Worm (Caenorhabditis elegans) whole organism, L1 larva: Measurements from ENCODE around the gene hsp-3.

ENCODE experiments used
- blmp-1 ChIP-seq: fragments of 150-350 bp; optimal IDR thresholded peaks from 2 replicates; lab custom pipeline; 2014; ENCODE audit warnings: missing biosample characterization, missing genetic modification characterization
- dpl-1 ChIP-seq, 3 experiments: fragments of 150-350 bp in 2 of 3; sonication (generic microtip) in 1 of 3; optimal IDR thresholded peaks; 2 replicates each; lab custom pipeline; 2014 to 2017; ENCODE audit warnings: missing biosample characterization in 3 of 3, missing genetic modification characterization in 3 of 3, missing genetic modification reagents in 3 of 3
- dsc-1 ChIP-seq: sonication (generic microtip); optimal IDR thresholded peaks from 2 replicates; lab custom pipeline; 2016; ENCODE audit warnings: mild to moderate bottlenecking, missing genetic modification characterization, missing compliant biosample characterization
- egl-13 ChIP-seq: sonication (generic microtip); optimal IDR thresholded peaks from 2 replicates; lab custom pipeline; 2016; ENCODE audit warnings: missing genotype, missing genetic modification reagents, missing genetic modification characterization, missing compliant biosample characterization
- irx-1 ChIP-seq: sonication (generic microtip); optimal IDR thresholded peaks from 2 replicates; lab custom pipeline; 2016; ENCODE audit warnings: missing genetic modification characterization, missing compliant biosample characterization
- lin-13 ChIP-seq: fragments of 150-350 bp; optimal IDR thresholded peaks from 2 replicates; lab custom pipeline; 2014; ENCODE audit warnings: missing biosample characterization, missing genetic modification reagents, missing genetic modification characterization
- nhr-12 ChIP-seq: sonication (generic microtip); optimal IDR thresholded peaks from 2 replicates; lab custom pipeline; 2017; ENCODE audit warnings: missing biosample characterization, missing genetic modification characterization
- nhr-28 ChIP-seq: fragments of 150-350 bp; optimal IDR thresholded peaks from 2 replicates; lab custom pipeline; 2014; ENCODE audit warnings: missing biosample characterization, missing genetic modification characterization
- nhr-76 ChIP-seq: sonication (generic microtip); optimal IDR thresholded peaks from 2 replicates; lab custom pipeline; 2017; ENCODE audit warnings: missing biosample characterization, missing genetic modification characterization
- snpc-4 ChIP-seq: fragments of 150-350 bp; optimal IDR thresholded peaks from 2 replicates; lab custom pipeline; 2014; ENCODE audit warnings: missing biosample characterization, missing genetic modification characterization
- swsn-7 ChIP-seq: sonication (generic microtip); optimal IDR thresholded peaks from 2 replicates; lab custom pipeline; 2016; ENCODE audit warnings: missing genetic modification characterization, missing compliant biosample characterization
- unc-130 ChIP-seq: fragments of 150-350 bp; optimal IDR thresholded peaks from 2 replicates; lab custom pipeline; 2017; ENCODE audit warnings: missing biosample characterization, missing genetic modification characterization, inconsistent platforms
- unc-62 ChIP-seq: fragments of 150-350 bp; optimal IDR thresholded peaks from 2 replicates; lab custom pipeline; 2014; ENCODE audit warnings: missing biosample characterization, missing genetic modification reagents, missing genetic modification characterization
- unc-86 ChIP-seq: sonication (generic microtip); optimal IDR thresholded peaks from 2 replicates; lab custom pipeline; 2016; ENCODE audit warnings: missing genetic modification characterization, missing compliant biosample characterization

- TF ChIP-seq unc-62 (GFP tag; lab: Kevin White, UChicago) (no peak), dpl-1 (GFP tag; optimal IDR thresholded peaks at IDR 0.05; lab: Kevin White, UChicago) (no peak), unc-86 (tag; lab: Kevin White, UChicago) (no peak), swsn-7 (tag; lab: Kevin White, UChicago) (no peak), snpc-4 (tag; lab: Kevin White, UChicago) (no peak), nhr-12 (no peak), nhr-28 (tag; lab: Kevin White, UChicago) (no peak), blmp-1 (tag; lab: Kevin White, UChicago) (no peak), unc-130 (no peak), nhr-76 (no peak), dsc-1 (no peak), egl-13 (tag; lab: Kevin White, UChicago) (no peak), irx-1 (tag; lab: Kevin White, UChicago) (no peak), lin-13 (GFP tag; lab: Kevin White, UChicago) (no peak)
These were observed 16.7 kb downstream of the hsp-3 start, which contains the start of gene lgc-58 for ce11 chrX:6075209-6075608.
